Fruit fly (Drosophila melanogaster) whole organism, embryonic: ENCODE results near the gene Cyp313a4.

Experiments used
- Blimp-1 ChIP-seq: fragments of 200-800 bp; sonication (Bioruptor generic); optimal IDR thresholded peaks from 3 replicates; lab custom pipeline; 2018; ENCODE audit warnings: missing biosample characterization, missing genetic modification characterization, mild to moderate bottlenecking, moderate library complexity, missing genetic modification reagents
- C15 ChIP-seq: fragments of 200-800 bp; sonication (Bioruptor generic); IDR thresholded peaks from 3 replicates; pipeline ENCODE4 v1.3.6; 2022; ENCODE audit warnings: missing biosample characterization, missing genetic modification characterization
- CG1024 ChIP-seq: fragments of 200-800 bp; sonication (Bioruptor generic); IDR thresholded peaks from 2 replicates; pipeline ENCODE4 v1.3.6; 2022; ENCODE audit warnings: missing biosample characterization, missing genetic modification characterization
- CG12236 ChIP-seq: fragments of 200-800 bp; sonication (Bioruptor generic); optimal IDR thresholded peaks from 2 replicates; lab custom pipeline; 2016; ENCODE audit warnings: missing biosample characterization, missing genetic modification characterization
- CG12744 ChIP-seq: fragments of 200-800 bp; sonication (Bioruptor generic); optimal IDR thresholded peaks from 2 replicates; lab custom pipeline; 2016; ENCODE audit warnings: missing biosample characterization, missing genetic modification characterization
- CG15514 ChIP-seq: fragments of 200-800 bp; sonication (Bioruptor generic); optimal IDR thresholded peaks from 3 replicates; lab custom pipeline; 2017; ENCODE audit warnings: missing biosample characterization, missing genetic modification characterization, mild to moderate bottlenecking, moderate library complexity, missing genetic modification reagents
- CG16813 ChIP-seq: fragments of 200-800 bp; sonication (Bioruptor generic); IDR thresholded peaks from 3 replicates; pipeline ENCODE4 v1.3.6; 2022; ENCODE audit warnings: missing biosample characterization, missing genetic modification characterization; ENCODE audit not compliant: partially characterized antibody
- CG16863 ChIP-seq: fragments of 200-800 bp; sonication (Bioruptor generic); optimal IDR thresholded peaks from 3 replicates; lab custom pipeline; 2016; ENCODE audit warnings: missing biosample characterization, missing genetic modification characterization
- CG1792 ChIP-seq: fragments of 200-800 bp; sonication (Bioruptor generic); optimal IDR thresholded peaks from 2 replicates; lab custom pipeline; 2016; ENCODE audit warnings: missing biosample characterization, missing genetic modification characterization
- CG2889 ChIP-seq: fragments of 200-800 bp; sonication (Bioruptor generic); IDR thresholded peaks from 3 replicates; pipeline ENCODE4 v1.3.6; 2022; ENCODE audit warnings: missing biosample characterization, missing genetic modification characterization
- CG30431 ChIP-seq: fragments of 200-800 bp; sonication (Bioruptor generic); optimal IDR thresholded peaks from 2 replicates; lab custom pipeline; 2017; ENCODE audit warnings: missing biosample characterization, missing genetic modification characterization
- CG32772 ChIP-seq: fragments of 200-800 bp; sonication (Bioruptor generic); IDR thresholded peaks from 2 replicates; pipeline ENCODE4 v1.3.6; 2022; ENCODE audit warnings: missing biosample characterization, missing genetic modification characterization
- CG3407 ChIP-seq: fragments of 200-800 bp; sonication (Bioruptor generic); optimal IDR thresholded peaks from 2 replicates; lab custom pipeline; 2018; ENCODE audit warnings: missing biosample characterization, mild to moderate bottlenecking, missing genetic modification characterization
- CG3847 ChIP-seq: fragments of 200-800 bp; sonication (Bioruptor generic); IDR thresholded peaks from 2 replicates; pipeline ENCODE4 v1.3.6; 2022; ENCODE audit warnings: missing biosample characterization, missing genetic modification characterization
- CG4617 ChIP-seq: fragments of 200-800 bp; sonication (Bioruptor generic); optimal IDR thresholded peaks from 3 replicates; lab custom pipeline; 2016; ENCODE audit warnings: missing biosample characterization, missing genetic modification characterization, borderline replicate concordance
- CG4854 ChIP-seq: fragments of 200-800 bp; sonication (Bioruptor generic); optimal IDR thresholded peaks from 2 replicates; lab custom pipeline; 2016; ENCODE audit warnings: missing biosample characterization, missing genetic modification characterization, inconsistent platforms
- CG6854 ChIP-seq: fragments of 200-800 bp; sonication (Bioruptor generic); optimal IDR thresholded peaks from 3 replicates; lab custom pipeline; 2017; ENCODE audit warnings: missing biosample characterization, mild to moderate bottlenecking, missing genetic modification characterization
- CG7271 ChIP-seq: fragments of 200-800 bp; sonication (Bioruptor generic); optimal IDR thresholded peaks from 2 replicates; lab custom pipeline; 2018; ENCODE audit warnings: missing biosample characterization, mild to moderate bottlenecking, missing genetic modification characterization, moderate library complexity
- CG8944 ChIP-seq: fragments of 200-800 bp; sonication (Bioruptor generic); optimal IDR thresholded peaks from 3 replicates; lab custom pipeline; 2016; ENCODE audit warnings: missing biosample characterization, missing genetic modification characterization
- CG9932 ChIP-seq: fragments of 200-800 bp; sonication (Bioruptor generic); IDR thresholded peaks from 2 replicates; pipeline ENCODE4 v1.3.6; 2022; ENCODE audit warnings: missing biosample characterization, missing genetic modification characterization
- CkIIα-i1 ChIP-seq: fragments of 200-800 bp; sonication (Bioruptor generic); IDR thresholded peaks from 2 replicates; pipeline ENCODE4 v1.3.6; 2022; ENCODE audit warnings: missing biosample characterization, missing genetic modification characterization
- Dip3 ChIP-seq: fragments of 200-800 bp; sonication (Bioruptor generic); optimal IDR thresholded peaks from 3 replicates; lab custom pipeline; 2016; ENCODE audit warnings: missing biosample characterization, missing genetic modification characterization
- Doc2 ChIP-seq: fragments of 200-800 bp; sonication (Bioruptor generic); IDR thresholded peaks from 2 replicates; pipeline ENCODE4 v1.3.6; 2022; ENCODE audit warnings: missing biosample characterization, missing genetic modification characterization
- HLHmδ ChIP-seq: fragments of 200-800 bp; sonication (Bioruptor generic); optimal IDR thresholded peaks from 2 replicates; lab custom pipeline; 2018; ENCODE audit warnings: missing biosample characterization, mild to moderate bottlenecking, missing genetic modification characterization, moderate library complexity
- MBD-R2 ChIP-seq: fragments of 200-800 bp; sonication (Bioruptor generic); IDR thresholded peaks from 2 replicates; pipeline ENCODE4 v1.3.6; 2022; ENCODE audit warnings: missing biosample characterization, missing genetic modification characterization
- MESR4 ChIP-seq: fragments of 200-800 bp; sonication (Bioruptor generic); optimal IDR thresholded peaks from 2 replicates; lab custom pipeline; 2018; ENCODE audit warnings: missing biosample characterization, mild to moderate bottlenecking, missing genetic modification characterization, moderate library complexity
- Pdp1 ChIP-seq, 2 experiments: fragments of 200-800 bp; sonication (Bioruptor generic); optimal IDR thresholded peaks; 3 replicates each; lab custom pipeline; 2016; ENCODE audit warnings: missing biosample characterization in 2 of 2, missing genetic modification characterization in 2 of 2, mild to moderate bottlenecking in 1 of 2, moderate library complexity in 1 of 2
- Rx ChIP-seq: fragments of 200-800 bp; sonication (Bioruptor generic); IDR thresholded peaks from 2 replicates; pipeline ENCODE4 v1.3.6; 2022; ENCODE audit warnings: missing biosample characterization, missing genetic modification characterization
- Ssrp ChIP-seq: fragments of 200-800 bp; sonication (Bioruptor generic); optimal IDR thresholded peaks from 2 replicates; lab custom pipeline; 2018; ENCODE audit warnings: missing biosample characterization, mild to moderate bottlenecking, missing genetic modification characterization, moderate library complexity
- aop ChIP-seq: fragments of 200-800 bp; sonication (Bioruptor generic); IDR thresholded peaks from 2 replicates; pipeline ENCODE4 v1.3.6; 2022; ENCODE audit warnings: missing biosample characterization, missing genetic modification characterization
- ato ChIP-seq: fragments of 200-800 bp; sonication (Bioruptor generic); IDR thresholded peaks from 2 replicates; pipeline ENCODE4 v1.3.6; 2022; ENCODE audit warnings: missing biosample characterization, missing genetic modification characterization; ENCODE audit not compliant: partially characterized antibody
- az2 ChIP-seq: fragments of 200-800 bp; sonication (Bioruptor generic); optimal IDR thresholded peaks from 3 replicates; lab custom pipeline; 2016; ENCODE audit warnings: missing biosample characterization, missing genetic modification characterization
- bab2 ChIP-seq: fragments of 200-800 bp; sonication (Bioruptor generic); optimal IDR thresholded peaks from 2 replicates; lab custom pipeline; 2016; ENCODE audit warnings: missing biosample characterization, missing genetic modification characterization
- croc ChIP-seq: fragments of 200-800 bp; sonication (Bioruptor generic); conservative IDR thresholded peaks from 3 replicates; pipeline ENCODE4 v1.3.6; 2022; ENCODE audit warnings: missing biosample characterization, missing genetic modification characterization
- da ChIP-seq: fragments of 200-800 bp; sonication (Bioruptor generic); optimal IDR thresholded peaks from 2 replicates; lab custom pipeline; 2016; ENCODE audit warnings: missing biosample characterization, missing genetic modification characterization
- gsb-n ChIP-seq: fragments of 200-800 bp; sonication (Bioruptor generic); optimal IDR thresholded peaks from 3 replicates; lab custom pipeline; 2018; ENCODE audit warnings: missing biosample characterization, mild to moderate bottlenecking, missing genetic modification characterization
- gt ChIP-seq: fragments of 200-800 bp; sonication (Bioruptor generic); IDR thresholded peaks from 2 replicates; pipeline ENCODE4 v1.3.6; 2022; ENCODE audit warnings: missing biosample characterization, missing genetic modification characterization
- hth ChIP-seq: fragments of >200 bp; optimal IDR thresholded peaks from 2 replicates; lab custom pipeline; 2017; ENCODE audit warnings: inconsistent platforms
- ind ChIP-seq: fragments of 200-800 bp; sonication (Bioruptor generic); optimal IDR thresholded peaks from 3 replicates; lab custom pipeline; 2016; ENCODE audit warnings: missing biosample characterization, missing genetic modification characterization
- kni ChIP-seq: fragments of 200-800 bp; sonication (Bioruptor generic); optimal IDR thresholded peaks from 3 replicates; lab custom pipeline; 2017; ENCODE audit warnings: mild to moderate bottlenecking, missing biosample characterization, missing genetic modification reagents, missing genetic modification characterization
- lov ChIP-seq, 2 experiments: fragments of 200-800 bp in 1 of 2; fragments of >200 bp in 1 of 2; sonication (Bioruptor generic) in 1 of 2; IDR thresholded peaks in 1 of 2; optimal IDR thresholded peaks in 1 of 2; 2 replicates in 1 of 2; 3 replicates in 1 of 2; pipeline versions ENCODE4 v1.3.6 to Lab custom; 2017 to 2022; ENCODE audit warnings: missing biosample characterization in 1 of 2, missing genetic modification characterization in 1 of 2
- mld ChIP-seq: fragments of 200-800 bp; sonication (Bioruptor generic); IDR thresholded peaks from 3 replicates; pipeline ENCODE4 v1.3.6; 2022; ENCODE audit warnings: missing biosample characterization, missing genetic modification characterization; ENCODE audit not compliant: partially characterized antibody
- oc ChIP-seq: fragments of 200-800 bp; sonication (Bioruptor generic); optimal IDR thresholded peaks from 2 replicates; lab custom pipeline; 2018; ENCODE audit warnings: missing biosample characterization, mild to moderate bottlenecking, missing genetic modification characterization, moderate library complexity
- pros ChIP-seq: fragments of 200-800 bp; sonication (Bioruptor generic); optimal IDR thresholded peaks from 3 replicates; lab custom pipeline; 2019; ENCODE audit warnings: missing biosample characterization, mild to moderate bottlenecking, missing genetic modification characterization, moderate library complexity
- pzg ChIP-seq: fragments of 200-800 bp; sonication (Bioruptor generic); optimal IDR thresholded peaks from 3 replicates; lab custom pipeline; 2018; ENCODE audit warnings: missing biosample characterization, mild to moderate bottlenecking, missing genetic modification characterization, moderate library complexity
- salm ChIP-seq: fragments of 200-800 bp; sonication (Bioruptor generic); optimal IDR thresholded peaks from 2 replicates; lab custom pipeline; 2018; ENCODE audit warnings: missing biosample characterization, mild to moderate bottlenecking, missing genetic modification characterization
- tll ChIP-seq, 2 experiments: fragments of 200-800 bp in 1 of 2; fragments of >200 bp in 1 of 2; sonication (Bioruptor generic) in 1 of 2; optimal IDR thresholded peaks; 2 replicates each; lab custom pipeline; 2017 to 2019; ENCODE audit warnings: missing biosample characterization in 2 of 2, missing genetic modification characterization in 2 of 2, mild to moderate bottlenecking in 1 of 2, moderate library complexity in 1 of 2
- toy ChIP-seq: fragments of 200-800 bp; sonication (Bioruptor generic); IDR thresholded peaks from 2 replicates; pipeline ENCODE4 v1.3.6; 2022; ENCODE audit warnings: missing biosample characterization, missing genetic modification characterization

Cyp313a4 gene

dm6 chr3R:12653511-12654252 lies 27.5 kb downstream of the Cyp313a4 start (continued):
- TF ChIP-seq CG15514 (GFP tag; lab: Kevin White, UChicago) (peak; percentile 18), Rx (GFP tag; lab: Robert Waterston, UW) (peak; percentile 79), CG2889 (peak; percentile 62; the same call in 1 of the 3 replicates), ato (GFP tag; lab: Robert Waterston, UW) (0 out of 2 replicates have a peak, but pooled peaks have one; percentile 13), mld (no peak), ind (peak; percentile 88), C15 (GFP tag; lab: Robert Waterston, UW) (no peak), CG30431 (peak; percentile 74), kni (GFP tag; lab: Kevin White, UChicago) (peak; percentile 11), MESR4 (GFP tag; lab: Kevin White, UChicago) (no peak), gsb-n (tag; lab: Kevin White, UChicago) (peak; percentile 27), Dip3 (GFP tag; lab: Kevin White, UChicago) (peak; percentile 60), oc (tag; lab: Kevin White, UChicago) (peak; percentile 76), CG4617 (GFP tag; lab: Kevin White, UChicago) (peak; percentile 39), bab2 (peak; percentile 76), Pdp1 (GFP tag; optimal IDR thresholded peaks at IDR 0.05; lab: Kevin White, UChicago) (peak; percentile 81 to 99), lov (optimal IDR thresholded peaks at IDR 0.05; lab: Kevin White, UChicago) (no peak), lov (GFP tag; IDR thresholded peaks at IDR 0.05; lab: Robert Waterston, UW) (0 out of 3 replicates have a peak, but pooled peaks have one; percentile 17), CG1792 (peak; percentile 17), pzg (no peak), CG12236 (GFP tag; lab: Kevin White, UChicago) (peak; percentile 48), CG16863 (GFP tag; lab: Kevin White, UChicago) (peak; percentile 84), gt (GFP tag; lab: Robert Waterston, UW) (peak; percentile 72), CG4854 (GFP tag; lab: Kevin White, UChicago) (peak; percentile 44), HLHmδ (GFP tag; lab: Kevin White, UChicago) (no peak), Blimp-1 (GFP tag; lab: Kevin White, UChicago) (peak; percentile 72), MBD-R2 (peak; percentile 33; the same call in 1 of the 2 replicates), CG12744 (GFP tag; lab: Kevin White, UChicago) (peak; percentile 65), Ssrp (peak; percentile 87), Doc2 (GFP tag; lab: Robert Waterston, UW) (0 out of 2 replicates have a peak, but pooled peaks have one; percentile 38), tll (GFP tag; optimal IDR thresholded peaks at IDR 0.05; lab: Kevin White, UChicago) (no peak), CG3847 (peak; percentile 78), CG3407 (GFP tag; lab: Kevin White, UChicago) (peak; percentile 72), da (peak; percentile 6), CG7271 (tag; lab: Kevin White, UChicago) (no peak), pros (GFP tag; lab: Kevin White, UChicago) (no peak), toy (GFP tag; lab: Robert Waterston, UW) (no peak), aop (GFP tag; lab: Robert Waterston, UW) (no peak), CG8944 (GFP tag; lab: Kevin White, UChicago) (peak; percentile 86), CkIIα-i1 (no peak), salm (tag; lab: Kevin White, UChicago) (peak; percentile 72), CG1024 (GFP tag; lab: Robert Waterston, UW) (peak; percentile 45; the same call in 1 of the 2 replicates), CG16813 (GFP tag; lab: Robert Waterston, UW) (no peak), CG32772 (peak; percentile 63), CG6854 (GFP tag; lab: Kevin White, UChicago) (peak; percentile 71), az2 (GFP tag; lab: Kevin White, UChicago) (peak; percentile 75), CG9932 (GFP tag; lab: Robert Waterston, UW) (peak; percentile 76), croc (peak; percentile 77), hth (lab: Kevin White, UChicago) (no peak)
